Worm (Caenorhabditis elegans) whole organism, young adult: ENCODE results near the gene R08C7.12.

Source experiments
- B0019.2 ChIP-seq: fragments of 200-800 bp; sonication (Bioruptor generic); conservative IDR thresholded peaks from 2 replicates; pipeline ENCODE4 v1.3.6; 2022; ENCODE audit warnings: missing genetic modification reagents, missing genetic modification characterization, missing compliant biosample characterization
- B0261.1 ChIP-seq: sonication (generic microtip); optimal IDR thresholded peaks from 2 replicates; lab custom pipeline; 2016; ENCODE audit warnings: mild to moderate bottlenecking, missing genetic modification characterization, moderate library complexity, missing compliant biosample characterization
- B0336.3 ChIP-seq: fragments of 200-800 bp; sonication (Bioruptor generic); IDR thresholded peaks from 2 replicates; pipeline ENCODE4 v1.3.6; 2022; ENCODE audit warnings: missing genetic modification characterization, missing compliant biosample characterization
- C06A6.2 ChIP-seq: fragments of 200-800 bp; sonication (Bioruptor generic); conservative IDR thresholded peaks from 2 replicates; pipeline ENCODE4 v1.3.6; 2022; ENCODE audit warnings: missing genetic modification characterization, missing compliant biosample characterization
- C17E4.6 ChIP-seq: fragments of 200-800 bp; sonication (Bioruptor generic); IDR thresholded peaks from 2 replicates; pipeline ENCODE4 v1.3.6; 2022; ENCODE audit warnings: missing genetic modification reagents, missing genetic modification characterization, missing compliant biosample characterization
- D2030.7 ChIP-seq: fragments of 200-800 bp; sonication (Bioruptor generic); IDR thresholded peaks from 2 replicates; pipeline ENCODE4 v1.3.6; 2022; ENCODE audit warnings: missing genetic modification reagents, missing genetic modification characterization, missing compliant biosample characterization
- F10E7.11 ChIP-seq: sonication (generic microtip); optimal IDR thresholded peaks from 2 replicates; lab custom pipeline; 2017; ENCODE audit warnings: mild to moderate bottlenecking, missing genetic modification characterization, moderate library complexity, missing compliant biosample characterization
- F23B12.7 ChIP-seq: sonication (generic microtip); optimal IDR thresholded peaks from 2 replicates; lab custom pipeline; 2017; ENCODE audit warnings: missing genetic modification characterization, mild to moderate bottlenecking, missing compliant biosample characterization, antibody characterized with exemption, moderate library complexity; ENCODE audit not compliant: insufficient read depth
- F57A8.1 ChIP-seq: fragments of 200-800 bp; sonication (Bioruptor generic); optimal IDR thresholded peaks from 2 replicates; lab custom pipeline; 2018; ENCODE audit warnings: mild to moderate bottlenecking, missing genetic modification characterization, moderate library complexity, missing compliant biosample characterization
- F57C9.4 ChIP-seq: sonication (generic microtip); optimal IDR thresholded peaks from 2 replicates; lab custom pipeline; 2017; ENCODE audit warnings: mild to moderate bottlenecking, missing genetic modification characterization, missing compliant biosample characterization
- Y53F4B.3 ChIP-seq: fragments of 200-800 bp; sonication (Bioruptor generic); IDR thresholded peaks from 2 replicates; pipeline ENCODE4 v1.3.6; 2022; ENCODE audit warnings: missing genetic modification reagents, missing genetic modification characterization, missing compliant biosample characterization
- Y53G8AR.9 ChIP-seq: fragments of 200-800 bp; sonication (Bioruptor generic); conservative IDR thresholded peaks from 2 replicates; pipeline ENCODE4 v1.3.6; 2022; ENCODE audit warnings: missing genetic modification reagents, missing genetic modification characterization, missing compliant biosample characterization
- Y79H2A.3 ChIP-seq: fragments of 200-800 bp; sonication (Bioruptor generic); conservative IDR thresholded peaks from 2 replicates; pipeline ENCODE4 v1.3.6; 2022; ENCODE audit warnings: missing genetic modification reagents, missing genetic modification characterization, missing compliant biosample characterization
- attf-5 ChIP-seq: fragments of 200-800 bp; sonication (Bioruptor generic); optimal IDR thresholded peaks from 2 replicates; lab custom pipeline; 2018; ENCODE audit warnings: mild to moderate bottlenecking, missing genetic modification characterization, missing compliant biosample characterization
- attf-6 ChIP-seq: fragments of 200-800 bp; sonication (Bioruptor generic); IDR thresholded peaks from 2 replicates; pipeline ENCODE4 v1.3.6; 2022; ENCODE audit warnings: missing genetic modification reagents, missing genetic modification characterization, missing compliant biosample characterization
- ccch-3 ChIP-seq: fragments of 200-800 bp; sonication (Bioruptor generic); optimal IDR thresholded peaks from 2 replicates; lab custom pipeline; 2018; ENCODE audit warnings: mild to moderate bottlenecking, missing genetic modification characterization, missing compliant biosample characterization
- cebp-1 ChIP-seq, 2 experiments: fragments of 200-800 bp in 1 of 2; sonication (Bioruptor generic) in 1 of 2; sonication (generic microtip) in 1 of 2; IDR thresholded peaks in 1 of 2; optimal IDR thresholded peaks in 1 of 2; 2 replicates each; pipeline versions ENCODE4 v1.3.6 to Lab custom; 2017 to 2022; ENCODE audit warnings: missing compliant biosample characterization in 2 of 2, missing genetic modification characterization in 2 of 2, mild to moderate bottlenecking in 1 of 2, missing genetic modification reagents in 1 of 2, moderate library complexity in 1 of 2
- ceh-100 ChIP-seq: fragments of 200-800 bp; sonication (Bioruptor generic); IDR thresholded peaks from 2 replicates; pipeline ENCODE4 v1.3.6; 2022; ENCODE audit warnings: missing genetic modification reagents, missing genetic modification characterization, missing compliant biosample characterization
- ceh-40 ChIP-seq: fragments of 200-800 bp; sonication (Bioruptor generic); IDR thresholded peaks from 2 replicates; pipeline ENCODE4 v1.3.6; 2022; ENCODE audit warnings: missing genetic modification characterization, missing compliant biosample characterization
- efl-1 ChIP-seq: fragments of 150-350 bp; optimal IDR thresholded peaks from 2 replicates; lab custom pipeline; 2014; ENCODE audit warnings: missing biosample characterization, missing genetic modification reagents, missing genetic modification characterization
- egl-18 ChIP-seq: fragments of 200-800 bp; sonication (Bioruptor generic); IDR thresholded peaks from 2 replicates; pipeline ENCODE4 v1.3.6; 2022; ENCODE audit warnings: missing genetic modification reagents, missing genetic modification characterization, missing compliant biosample characterization
- egrh-3 ChIP-seq: fragments of 200-800 bp; sonication (Bioruptor generic); IDR thresholded peaks from 2 replicates; pipeline ENCODE4 v1.3.6; 2022; ENCODE audit warnings: missing genetic modification reagents, missing genetic modification characterization, missing compliant biosample characterization
- ekl-4 ChIP-seq: fragments of 200-800 bp; sonication (Bioruptor generic); IDR thresholded peaks from 2 replicates; pipeline ENCODE4 v1.3.6; 2022; ENCODE audit warnings: missing genetic modification reagents, missing genetic modification characterization, missing compliant biosample characterization
- him-1 ChIP-seq: sonication (generic microtip); optimal IDR thresholded peaks from 2 replicates; lab custom pipeline; 2016; ENCODE audit warnings: missing genotype, missing genetic modification reagents, missing genetic modification characterization, missing compliant biosample characterization
- hmg-1.2 ChIP-seq: fragments of 200-800 bp; sonication (Bioruptor generic); IDR thresholded peaks from 2 replicates; pipeline ENCODE4 v1.3.6; 2022; ENCODE audit warnings: missing genetic modification reagents, missing genetic modification characterization, missing compliant biosample characterization
- lin-26 ChIP-seq: fragments of 200-800 bp; sonication (Bioruptor generic); IDR thresholded peaks from 2 replicates; pipeline ENCODE4 v1.3.6; 2022; ENCODE audit warnings: missing genetic modification reagents, missing genetic modification characterization, missing compliant biosample characterization
- lin-54 ChIP-seq: fragments of 200-800 bp; sonication (Bioruptor generic); optimal IDR thresholded peaks from 2 replicates; lab custom pipeline; 2018; ENCODE audit warnings: mild to moderate bottlenecking, missing genetic modification characterization, missing compliant biosample characterization
- lir-1 ChIP-seq: fragments of 200-800 bp; sonication (Bioruptor generic); conservative IDR thresholded peaks from 2 replicates; pipeline ENCODE4 v1.3.6; 2022; ENCODE audit warnings: missing genetic modification reagents, missing genetic modification characterization, missing compliant biosample characterization
- lsl-1 ChIP-seq: fragments of 200-800 bp; sonication (Bioruptor generic); optimal IDR thresholded peaks from 2 replicates; lab custom pipeline; 2018; ENCODE audit warnings: mild to moderate bottlenecking, missing genetic modification characterization, moderate library complexity, missing compliant biosample characterization
- madf-10 ChIP-seq: sonication (generic microtip); optimal IDR thresholded peaks from 2 replicates; lab custom pipeline; 2016; ENCODE audit warnings: mild to moderate bottlenecking, missing genetic modification characterization, missing compliant biosample characterization
- madf-6 ChIP-seq: fragments of 200-800 bp; sonication (Bioruptor generic); IDR thresholded peaks from 2 replicates; pipeline ENCODE4 v1.3.6; 2022; ENCODE audit warnings: missing genetic modification reagents, missing genetic modification characterization, missing compliant biosample characterization
- nfya-1 ChIP-seq: sonication (generic microtip); optimal IDR thresholded peaks from 2 replicates; lab custom pipeline; 2017; ENCODE audit warnings: antibody characterized with exemption, missing compliant biosample characterization, missing genetic modification characterization, borderline replicate concordance; ENCODE audit not compliant: insufficient read depth
- nfya-2 ChIP-seq: fragments of 200-800 bp; sonication (Bioruptor generic); IDR thresholded peaks from 2 replicates; pipeline ENCODE4 v1.3.6; 2022; ENCODE audit warnings: missing genetic modification reagents, missing genetic modification characterization, missing compliant biosample characterization
- nhr-179 ChIP-seq: sonication (generic microtip); optimal IDR thresholded peaks from 2 replicates; lab custom pipeline; 2016; ENCODE audit warnings: mild to moderate bottlenecking, missing genetic modification characterization, missing compliant biosample characterization
- pbrm-1 ChIP-seq: fragments of 200-800 bp; sonication (Bioruptor generic); IDR thresholded peaks from 2 replicates; pipeline ENCODE4 v1.3.6; 2022; ENCODE audit warnings: missing genetic modification reagents, missing genetic modification characterization, missing compliant biosample characterization
- rec-8 ChIP-seq, 2 experiments: sonication (generic microtip); optimal IDR thresholded peaks; 2 replicates each; lab custom pipeline; 2016; ENCODE audit warnings: mild to moderate bottlenecking in 2 of 2, missing genetic modification characterization in 2 of 2, missing genetic modification reagents in 2 of 2, missing genotype in 2 of 2, missing biosample characterization in 1 of 2, missing compliant biosample characterization in 1 of 2, moderate library complexity in 1 of 2
- snpc-3.4 ChIP-seq: sonication (generic microtip); optimal IDR thresholded peaks from 2 replicates; lab custom pipeline; 2017; ENCODE audit warnings: missing genetic modification characterization, mild to moderate bottlenecking, missing compliant biosample characterization, antibody characterized with exemption, moderate library complexity, missing genotype, missing genetic modification reagents
- somi-1 ChIP-seq: fragments of 200-800 bp; sonication (Bioruptor generic); optimal IDR thresholded peaks from 2 replicates; lab custom pipeline; 2018; ENCODE audit warnings: mild to moderate bottlenecking, missing genetic modification characterization, missing compliant biosample characterization
- tlf-1 ChIP-seq: fragments of 200-800 bp; sonication (Bioruptor generic); optimal IDR thresholded peaks from 2 replicates; lab custom pipeline; 2018; ENCODE audit warnings: mild to moderate bottlenecking, missing genetic modification characterization, missing compliant biosample characterization
- unc-62 ChIP-seq: fragments of 150-350 bp; optimal IDR thresholded peaks from 2 replicates; lab custom pipeline; 2014; ENCODE audit warnings: missing biosample characterization, missing genetic modification reagents, missing genetic modification characterization
- zfh-2 ChIP-seq: fragments of 200-800 bp; sonication (Bioruptor generic); conservative IDR thresholded peaks from 2 replicates; pipeline ENCODE4 v1.3.6; 2022; ENCODE audit warnings: missing genetic modification reagents, missing genetic modification characterization, missing compliant biosample characterization
- ztf-3 ChIP-seq: fragments of 200-800 bp; sonication (Bioruptor generic); optimal IDR thresholded peaks from 2 replicates; lab custom pipeline; 2018; ENCODE audit warnings: mild to moderate bottlenecking, missing genetic modification characterization, missing compliant biosample characterization

The R08C7.12 gene

DNA sequence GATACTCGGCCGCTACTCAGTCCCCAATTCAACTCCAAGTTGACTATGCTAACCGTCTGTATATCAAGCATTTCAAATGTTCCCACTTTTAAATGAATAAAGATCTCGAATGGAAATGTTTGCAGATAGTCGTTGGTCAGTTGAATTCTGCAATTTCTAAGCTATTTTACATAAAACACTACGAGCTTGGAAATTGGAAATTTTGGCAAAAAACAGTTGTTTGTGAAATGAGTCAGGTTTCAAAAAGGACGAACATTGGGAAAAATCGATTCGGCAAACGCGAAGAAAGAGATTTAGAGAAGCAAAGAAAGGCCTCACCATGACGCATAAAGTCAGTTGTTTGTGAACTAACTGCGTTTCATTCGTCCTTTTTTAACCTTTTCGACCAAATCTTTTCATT lies 2.7 kb upstream of the R08C7.12 start (continued):
- TF ChIP-seq nfya-1 (tag; lab: Kevin White, UChicago) (no peak), C06A6.2 (GFP tag; lab: Robert Waterston, UW) (no peak), Y79H2A.3 (GFP tag; lab: Robert Waterston, UW) (peak; percentile 74; the same call in 1 of the 2 replicates), lin-26 (GFP tag; lab: Robert Waterston, UW) (peak; percentile 71; the same call in 1 of the 2 replicates), egrh-3 (GFP tag; lab: Robert Waterston, UW) (no peak), F57A8.1 (GFP tag; lab: Kevin White, UChicago) (no peak), B0336.3 (peak; percentile 52; the same call in 1 of the 2 replicates), egl-18 (GFP tag; lab: Robert Waterston, UW) (no peak), somi-1 (no peak), attf-5 (GFP tag; lab: Kevin White, UChicago) (peak; percentile 1), ceh-40 (0 out of 2 replicates have a peak, but pooled peaks have one; percentile 31), C17E4.6 (0 out of 2 replicates have a peak, but pooled peaks have one; percentile 61), efl-1 (GFP tag; lab: Kevin White, UChicago) (peak; percentile 3), B0261.1 (tag; lab: Kevin White, UChicago) (no peak), tlf-1 (GFP tag; lab: Kevin White, UChicago) (no peak), nhr-179 (tag; lab: Kevin White, UChicago) (no peak), ekl-4 (0 out of 2 replicates have a peak, but pooled peaks have one; percentile 19), lin-54 (GFP tag; lab: Kevin White, UChicago) (peak; percentile 29), lir-1 (GFP tag; lab: Robert Waterston, UW) (no peak), attf-6 (GFP tag; lab: Robert Waterston, UW) (peak; percentile 63), cebp-1 (GFP tag; IDR thresholded peaks at IDR 0.05; lab: Robert Waterston, UW) (no peak), cebp-1 (tag; optimal IDR thresholded peaks at IDR 0.05; lab: Kevin White, UChicago) (no peak), snpc-3.4 (tag; lab: Kevin White, UChicago) (peak; percentile 35), F57C9.4 (tag; lab: Kevin White, UChicago) (no peak), zfh-2 (no peak), madf-6 (GFP tag; lab: Robert Waterston, UW) (peak; percentile 74), ztf-3 (GFP tag; lab: Kevin White, UChicago) (no peak), hmg-1.2 (GFP tag; lab: Robert Waterston, UW) (peak; percentile 52), rec-8 (tag; optimal IDR thresholded peaks at IDR 0.05; lab: Kevin White, UChicago) (no peak), ccch-3 (GFP tag; lab: Kevin White, UChicago) (no peak), F23B12.7 (tag; lab: Kevin White, UChicago) (no peak), lsl-1 (GFP tag; lab: Kevin White, UChicago) (peak; percentile 12), madf-10 (no peak), F10E7.11 (tag; lab: Kevin White, UChicago) (no peak), Y53G8AR.9 (GFP tag; lab: Robert Waterston, UW) (peak; percentile 81), him-1 (tag; lab: Kevin White, UChicago) (no peak), Y53F4B.3 (GFP tag; lab: Robert Waterston, UW) (0 out of 2 replicates have a peak, but pooled peaks have one; percentile 13), ceh-100 (GFP tag; lab: Robert Waterston, UW) (peak; percentile 39), D2030.7 (GFP tag; lab: Robert Waterston, UW) (no peak), nfya-2 (GFP tag; lab: Robert Waterston, UW) (no peak), pbrm-1 (peak; percentile 63; the same call in 1 of the 2 replicates), B0019.2 (GFP tag; lab: Robert Waterston, UW) (no peak), unc-62 (GFP tag; lab: Kevin White, UChicago) (no peak)
- TF ChIP-seq, all 124 proteins: peak for 30
